Worm (Caenorhabditis elegans) whole organism, young adult: ENCODE measurements around the gene fbxc-33.

Experiments
- B0336.3 ChIP-seq: fragments of 200-800 bp; sonication (Bioruptor generic); IDR thresholded peaks from 2 replicates; pipeline ENCODE4 v1.3.6; 2022; ENCODE audit warnings: missing genetic modification characterization, missing compliant biosample characterization
- F10E7.11 ChIP-seq: sonication (generic microtip); optimal IDR thresholded peaks from 2 replicates; lab custom pipeline; 2017; ENCODE audit warnings: mild to moderate bottlenecking, missing genetic modification characterization, moderate library complexity, missing compliant biosample characterization
- let-526 ChIP-seq: fragments of 200-800 bp; sonication (Bioruptor generic); IDR thresholded peaks from 2 replicates; pipeline ENCODE4 v1.3.6; 2022; ENCODE audit warnings: missing genetic modification reagents, missing genetic modification characterization, missing compliant biosample characterization
- nfyb-1 ChIP-seq: fragments of 200-800 bp; sonication (Bioruptor generic); IDR thresholded peaks from 2 replicates; pipeline ENCODE4 v1.3.6; 2022; ENCODE audit warnings: missing genetic modification reagents, missing genetic modification characterization, missing compliant biosample characterization
- pha-4 ChIP-seq: fragments of 150-350 bp; sonication (generic microtip); optimal IDR thresholded peaks from 2 replicates; lab custom pipeline; 2014; ENCODE audit warnings: missing biosample characterization, missing genetic modification reagents, missing genetic modification characterization
- rec-8 ChIP-seq, 2 experiments: sonication (generic microtip); optimal IDR thresholded peaks; 2 replicates each; lab custom pipeline; 2016; ENCODE audit warnings: mild to moderate bottlenecking in 2 of 2, missing genetic modification characterization in 2 of 2, missing genetic modification reagents in 2 of 2, missing genotype in 2 of 2, missing biosample characterization in 1 of 2, missing compliant biosample characterization in 1 of 2, moderate library complexity in 1 of 2
- sea-2 ChIP-seq: fragments of 200-800 bp; sonication (Bioruptor generic); IDR thresholded peaks from 2 replicates; pipeline ENCODE4 v1.3.6; 2022; ENCODE audit warnings: missing genetic modification characterization, missing compliant biosample characterization
- snpc-4 ChIP-seq, 5 experiments: fragments of 150-350 bp in 1 of 5; sonication (generic microtip) in 4 of 5; optimal IDR thresholded peaks; 2 replicates each; lab custom pipeline; 2014 to 2018; ENCODE audit warnings: missing genetic modification characterization in 5 of 5, missing biosample characterization in 3 of 5, antibody characterized with exemption in 2 of 5, mild to moderate bottlenecking in 2 of 5, missing compliant biosample characterization in 2 of 5, missing genotype in 2 of 5, moderate library complexity in 2 of 5, missing genetic modification reagents in 1 of 5
- ztf-26 ChIP-seq: sonication (generic microtip); optimal IDR thresholded peaks from 2 replicates; lab custom pipeline; 2017; ENCODE audit warnings: missing genetic modification characterization, missing compliant biosample characterization
- ztf-28 ChIP-seq: fragments of 200-800 bp; sonication (Bioruptor generic); IDR thresholded peaks from 2 replicates; pipeline ENCODE4 v1.3.6; 2022; ENCODE audit warnings: missing genetic modification reagents, missing genetic modification characterization, missing compliant biosample characterization

ce11 chrII:923521-923920 lies 10.0 kb downstream of the fbxc-33 start, which contains the start of gene fbxc-28:
- TF ChIP-seq sea-2 (GFP tag; lab: Robert Waterston, UW) = no peak
- TF ChIP-seq ztf-26 (tag; lab: Kevin White, UChicago) = no peak
- no peak for TF ChIP-seq ztf-28 (GFP tag; lab: Robert Waterston, UW)
- no peak for TF ChIP-seq rec-8 (tag; optimal IDR thresholded peaks at IDR 0.05; lab: Kevin White, UChicago)
- no peak for TF ChIP-seq pha-4 (tag; lab: Kevin White, UChicago)
- TF ChIP-seq nfyb-1 (GFP tag; lab: Robert Waterston, UW) = no peak
- TF ChIP-seq B0336.3 (GFP tag; lab: Robert Waterston, UW) = no peak
- TF ChIP-seq F10E7.11 (tag; lab: Kevin White, UChicago) = no peak
- no peak for TF ChIP-seq let-526 (GFP tag; lab: Robert Waterston, UW)
- TF ChIP-seq snpc-4 (GFP tag; optimal IDR thresholded peaks at IDR 0.05; lab: Kevin White, UChicago) = no peak
- no peak for TF ChIP-seq snpc-4 (tag; optimal IDR thresholded peaks at IDR 0.05; lab: Kevin White, UChicago)
